Fruit fly (Drosophila melanogaster) whole organism, pupa: ENCODE data around the gene Prosbeta2R2.

Experiments used
- CG10348 ChIP-seq: fragments of 200-800 bp; sonication (Bioruptor generic); IDR thresholded peaks from 2 replicates; pipeline ENCODE4 v1.3.6; 2022; ENCODE audit warnings: missing biosample characterization, missing genetic modification characterization
- CG12605 ChIP-seq: fragments of 200-800 bp; sonication (Bioruptor generic); IDR thresholded peaks from 2 replicates; pipeline ENCODE4 v1.3.6; 2022; ENCODE audit warnings: missing biosample characterization, missing genetic modification characterization
- CG14655 ChIP-seq: fragments of 200-800 bp; sonication (Bioruptor generic); optimal IDR thresholded peaks from 3 replicates; lab custom pipeline; 2017; ENCODE audit warnings: mild to moderate bottlenecking, missing biosample characterization, missing genetic modification reagents, missing genetic modification characterization
- CG32121 ChIP-seq: fragments of 200-800 bp; sonication (Bioruptor generic); IDR thresholded peaks from 2 replicates; pipeline ENCODE4 v1.3.6; 2022; ENCODE audit warnings: missing biosample characterization, missing genetic modification characterization
- CG34367 ChIP-seq: fragments of 200-800 bp; sonication (Bioruptor generic); optimal IDR thresholded peaks from 2 replicates; lab custom pipeline; 2018; ENCODE audit warnings: missing biosample characterization, mild to moderate bottlenecking, missing genetic modification characterization
- CG4496 ChIP-seq: fragments of 200-800 bp; sonication (Bioruptor generic); IDR thresholded peaks from 3 replicates; pipeline ENCODE4 v1.3.6; 2022; ENCODE audit warnings: missing biosample characterization, missing genetic modification characterization
- CG8301 ChIP-seq: fragments of 200-800 bp; sonication (Bioruptor generic); optimal IDR thresholded peaks from 2 replicates; lab custom pipeline; 2018; ENCODE audit warnings: missing biosample characterization, mild to moderate bottlenecking, missing genetic modification characterization
- CG9948 ChIP-seq: fragments of 200-800 bp; sonication (Bioruptor generic); optimal IDR thresholded peaks from 2 replicates; lab custom pipeline; 2018; ENCODE audit warnings: missing biosample characterization, mild to moderate bottlenecking, missing genetic modification characterization, moderate library complexity
- EcR ChIP-seq: fragments of 200-800 bp; sonication (Bioruptor generic); optimal IDR thresholded peaks from 3 replicates; lab custom pipeline; 2019; ENCODE audit warnings: missing biosample characterization, missing genetic modification characterization, mild to moderate bottlenecking, moderate library complexity, missing genetic modification reagents
- Ets98B ChIP-seq: fragments of 200-800 bp; sonication (Bioruptor generic); IDR thresholded peaks from 2 replicates; pipeline ENCODE4 v1.3.6; 2022; ENCODE audit warnings: missing biosample characterization, missing genetic modification characterization
- Pif1B ChIP-seq: fragments of 200-800 bp; sonication (Bioruptor generic); optimal IDR thresholded peaks from 3 replicates; lab custom pipeline; 2016; ENCODE audit warnings: missing biosample characterization, missing genetic modification characterization
- rn ChIP-seq: fragments of 200-800 bp; sonication (Bioruptor generic); IDR thresholded peaks from 2 replicates; pipeline ENCODE4 v1.3.6; 2022; ENCODE audit warnings: missing biosample characterization, missing genetic modification characterization

DNA sequence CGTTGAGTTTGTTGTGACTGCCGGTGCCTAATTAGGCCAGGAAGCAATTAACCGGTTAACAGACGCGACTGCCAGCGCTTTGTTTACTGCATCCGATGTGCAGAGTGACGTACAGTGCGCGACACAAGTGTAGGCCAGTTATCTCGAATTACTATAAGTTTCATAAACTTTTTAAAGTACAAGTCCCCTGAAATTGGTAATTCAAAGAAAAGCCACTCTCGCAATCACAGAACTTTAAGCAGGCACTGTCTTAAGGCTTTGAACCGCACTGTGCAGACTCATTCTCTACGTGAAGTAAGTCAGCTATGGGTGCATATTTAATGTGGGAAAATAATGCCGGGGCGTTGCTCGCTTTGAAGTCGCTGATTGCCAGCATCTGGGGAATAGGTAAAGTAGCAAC lies 9.8 kb downstream of the Prosbeta2R2 start:
- TF ChIP-seq EcR (GFP tag; lab: Kevin White, UChicago): peak; percentile 43
- TF ChIP-seq CG10348 (GFP tag; lab: Robert Waterston, UW): peak; percentile 77
- peak; percentile 80; the same call in 1 of the 2 replicates for TF ChIP-seq rn (GFP tag; lab: Robert Waterston, UW)
- peak; percentile 89 for TF ChIP-seq CG14655 (GFP tag; lab: Kevin White, UChicago)
- peak; percentile 95 for TF ChIP-seq Ets98B (GFP tag; lab: Robert Waterston, UW)
- peak; percentile 86 for TF ChIP-seq CG34367 (tag; lab: Kevin White, UChicago)
- TF ChIP-seq CG9948: peak; percentile 79
- peak; percentile 92 for TF ChIP-seq CG8301 (tag; lab: Kevin White, UChicago)
- TF ChIP-seq CG32121 (GFP tag; lab: Robert Waterston, UW): peak; percentile 93
- peak; percentile 91 for TF ChIP-seq CG12605 (GFP tag; lab: Robert Waterston, UW)
- peak; percentile 96 for TF ChIP-seq CG4496 (GFP tag; lab: Robert Waterston, UW)
- peak; percentile 87 for TF ChIP-seq Pif1B
